Worm (Caenorhabditis elegans) whole organism, L4 larva: ENCODE results near the gene C05A2.4.

ENCODE experiments used
- ama-1 ChIP-seq: fragments of 150-350 bp; optimal IDR thresholded peaks from 2 replicates; lab custom pipeline; 2014; ENCODE audit warnings: inconsistent platforms, mixed read lengths
- ceh-82 ChIP-seq: sonication (generic microtip); optimal IDR thresholded peaks from 2 replicates; lab custom pipeline; 2017; ENCODE audit warnings: missing biosample characterization, missing genetic modification characterization
- ces-1 ChIP-seq: fragments of 150-350 bp; sonication (generic microtip); optimal IDR thresholded peaks from 4 replicates; lab custom pipeline; 2014; ENCODE audit warnings: missing biosample characterization, missing genetic modification reagents, missing genetic modification characterization
- daf-19 ChIP-seq: fragments of 200-800 bp; sonication (Bioruptor generic); conservative IDR thresholded peaks from 2 replicates; pipeline ENCODE4 v1.3.6; 2022; ENCODE audit warnings: missing genetic modification characterization, missing compliant biosample characterization
- fkh-10 ChIP-seq: fragments of 150-350 bp; optimal IDR thresholded peaks from 2 replicates; lab custom pipeline; 2014; ENCODE audit warnings: missing biosample characterization, missing genetic modification reagents, missing genetic modification characterization
- lsy-2 ChIP-seq, 2 experiments: fragments of 150-350 bp in 1 of 2; sonication (generic microtip) in 1 of 2; optimal IDR thresholded peaks; 2 replicates each; lab custom pipeline; 2014 to 2017; ENCODE audit warnings: missing biosample characterization in 2 of 2, missing genetic modification characterization in 2 of 2
- skn-1 ChIP-seq: fragments of 150-350 bp; optimal IDR thresholded peaks from 2 replicates; lab custom pipeline; 2014; ENCODE audit warnings: missing biosample characterization, missing genetic modification characterization
- snpc-1.2 ChIP-seq: fragments of 200-800 bp; sonication (Bioruptor generic); IDR thresholded peaks from 2 replicates; pipeline ENCODE4 v1.3.6; 2022; ENCODE audit warnings: missing genetic modification reagents, missing genetic modification characterization, missing compliant biosample characterization
- unc-130 ChIP-seq: sonication (generic microtip); optimal IDR thresholded peaks from 2 replicates; lab custom pipeline; 2016; ENCODE audit warnings: missing genetic modification reagents, missing genetic modification characterization, missing compliant biosample characterization
- vab-7 ChIP-seq: fragments of 200-800 bp; sonication (Bioruptor generic); IDR thresholded peaks from 2 replicates; pipeline ENCODE4 v1.3.6; 2022; ENCODE audit warnings: missing genetic modification reagents, missing genetic modification characterization, missing compliant biosample characterization

- TF ChIP-seq skn-1 (tag; lab: Kevin White, UChicago) (no peak), fkh-10 (GFP tag; lab: Kevin White, UChicago) (no peak), unc-130 (GFP tag; lab: Kevin White, UChicago) (no peak), ceh-82 (no peak), snpc-1.2 (GFP tag; lab: Robert Waterston, UW) (no peak), lsy-2 (tag; optimal IDR thresholded peaks at IDR 0.05; lab: Kevin White, UChicago) (no peak), daf-19 (no peak), vab-7 (GFP tag; lab: Robert Waterston, UW) (no peak), ama-1 (no peak), ces-1 (GFP tag; lab: Kevin White, UChicago) (no peak)
Measured at ce11 chrV:10743649-10744048, 48.4 kb downstream of the C05A2.4 start, which contains the start of gene srj-22.
